Worm (Caenorhabditis elegans) whole organism, L1 larva: ENCODE results near the gene flp-23.

Source experiments
- C04F5.9 ChIP-seq: sonication (generic microtip); optimal IDR thresholded peaks from 2 replicates; lab custom pipeline; 2016; ENCODE audit warnings: missing genetic modification characterization, missing compliant biosample characterization
- C34B4.2 ChIP-seq: sonication (generic microtip); optimal IDR thresholded peaks from 2 replicates; lab custom pipeline; 2017; ENCODE audit warnings: mild to moderate bottlenecking, missing genetic modification characterization, missing compliant biosample characterization
- Y116A8C.19 ChIP-seq: sonication (generic microtip); optimal IDR thresholded peaks from 2 replicates; lab custom pipeline; 2016; ENCODE audit warnings: missing compliant biosample characterization, missing genetic modification characterization, borderline replicate concordance
- aha-1 ChIP-seq: fragments of 150-350 bp; optimal IDR thresholded peaks from 2 replicates; lab custom pipeline; 2014; ENCODE audit warnings: missing biosample characterization, missing genetic modification characterization
- blmp-1 ChIP-seq: fragments of 150-350 bp; optimal IDR thresholded peaks from 2 replicates; lab custom pipeline; 2014; ENCODE audit warnings: missing biosample characterization, missing genetic modification characterization
- ceh-63 ChIP-seq: fragments of 200-800 bp; sonication (Bioruptor generic); optimal IDR thresholded peaks from 2 replicates; lab custom pipeline; 2018; ENCODE audit warnings: mild to moderate bottlenecking, missing genetic modification characterization, missing compliant biosample characterization
- ceh-82 ChIP-seq, 3 experiments: fragments of 150-350 bp in 1 of 3; sonication (generic microtip) in 2 of 3; optimal IDR thresholded peaks; 2 replicates each; lab custom pipeline; 2014 to 2017; ENCODE audit warnings: missing biosample characterization in 3 of 3, missing genetic modification characterization in 3 of 3
- ceh-90 ChIP-seq: sonication (generic microtip); optimal IDR thresholded peaks from 2 replicates; lab custom pipeline; 2016; ENCODE audit warnings: missing genetic modification characterization, missing compliant biosample characterization
- dpl-1 ChIP-seq, 3 experiments: fragments of 150-350 bp in 2 of 3; sonication (generic microtip) in 1 of 3; optimal IDR thresholded peaks; 2 replicates each; lab custom pipeline; 2014 to 2017; ENCODE audit warnings: missing biosample characterization in 3 of 3, missing genetic modification characterization in 3 of 3, missing genetic modification reagents in 3 of 3
- dsc-1 ChIP-seq: sonication (generic microtip); optimal IDR thresholded peaks from 2 replicates; lab custom pipeline; 2016; ENCODE audit warnings: mild to moderate bottlenecking, missing genetic modification characterization, missing compliant biosample characterization
- efl-1 ChIP-seq, 4 experiments: fragments of 150-350 bp; optimal IDR thresholded peaks in 3 of 4; peaks in 1 of 4; 1 replicate in 1 of 4; 2 replicates in 3 of 4; lab custom pipeline; 2014; ENCODE audit warnings: missing biosample characterization in 2 of 4, missing genetic modification characterization in 2 of 4, missing genetic modification reagents in 2 of 4
- efl-3 ChIP-seq: fragments of 200-800 bp; sonication (Bioruptor generic); optimal IDR thresholded peaks from 2 replicates; lab custom pipeline; 2018; ENCODE audit warnings: mild to moderate bottlenecking, missing genetic modification characterization, missing compliant biosample characterization
- egl-13 ChIP-seq: sonication (generic microtip); optimal IDR thresholded peaks from 2 replicates; lab custom pipeline; 2016; ENCODE audit warnings: missing genotype, missing genetic modification reagents, missing genetic modification characterization, missing compliant biosample characterization
- egl-27 ChIP-seq, 2 experiments: fragments of 150-350 bp in 1 of 2; sonication (generic microtip); optimal IDR thresholded peaks; 3 replicates each; lab custom pipeline; 2017 to 2018; ENCODE audit warnings: missing biosample characterization in 2 of 2, missing genetic modification characterization in 2 of 2, missing genetic modification reagents in 2 of 2
- elt-3 ChIP-seq, 6 experiments: fragments of 150-350 bp in 1 of 6; sonication (generic microtip); optimal IDR thresholded peaks; 2 replicates each; lab custom pipeline; 2017 to 2018; ENCODE audit warnings: missing biosample characterization in 6 of 6, missing genetic modification characterization in 6 of 6, inconsistent platforms in 1 of 6
- ets-5 ChIP-seq: fragments of 200-800 bp; sonication (Bioruptor generic); IDR thresholded peaks from 2 replicates; pipeline ENCODE4 v1.3.6; 2022; ENCODE audit warnings: missing genetic modification characterization, missing compliant biosample characterization
- fkh-10 ChIP-seq: sonication (generic microtip); optimal IDR thresholded peaks from 2 replicates; lab custom pipeline; 2017; ENCODE audit warnings: missing biosample characterization, missing genetic modification reagents, missing genetic modification characterization
- fkh-4 ChIP-seq: sonication (generic microtip); optimal IDR thresholded peaks from 2 replicates; lab custom pipeline; 2016; ENCODE audit warnings: missing compliant biosample characterization, missing genetic modification characterization, borderline replicate concordance
- hlh-4 ChIP-seq: sonication (generic microtip); optimal IDR thresholded peaks from 2 replicates; lab custom pipeline; 2016; ENCODE audit warnings: mild to moderate bottlenecking, missing genetic modification characterization, missing compliant biosample characterization
- irx-1 ChIP-seq: sonication (generic microtip); optimal IDR thresholded peaks from 2 replicates; lab custom pipeline; 2016; ENCODE audit warnings: missing genetic modification characterization, missing compliant biosample characterization
- jun-1 ChIP-seq: fragments of 150-350 bp; optimal IDR thresholded peaks from 2 replicates; lab custom pipeline; 2014; ENCODE audit warnings: missing biosample characterization, missing genetic modification reagents, missing genetic modification characterization
- lin-35 ChIP-seq, 2 experiments: fragments of 150-350 bp; optimal IDR thresholded peaks; 2 replicates each; lab custom pipeline; 2014; ENCODE audit warnings: missing biosample characterization in 2 of 2, missing genetic modification characterization in 2 of 2, missing genetic modification reagents in 2 of 2
- lin-39 ChIP-seq: fragments of 150-350 bp; optimal IDR thresholded peaks from 2 replicates; lab custom pipeline; 2014; ENCODE audit warnings: missing biosample characterization, missing genetic modification reagents, missing genetic modification characterization
- lir-3 ChIP-seq: sonication (generic microtip); optimal IDR thresholded peaks from 2 replicates; lab custom pipeline; 2016; ENCODE audit warnings: mild to moderate bottlenecking, missing genetic modification characterization, moderate library complexity, missing compliant biosample characterization; ENCODE audit not compliant: poor library complexity
- mab-9 ChIP-seq: fragments of 200-800 bp; sonication (Bioruptor generic); IDR thresholded peaks from 2 replicates; pipeline ENCODE4 v1.3.6; 2022; ENCODE audit warnings: missing genetic modification reagents, missing genetic modification characterization, missing compliant biosample characterization
- mdl-1 ChIP-seq, 2 experiments: fragments of 150-350 bp; optimal IDR thresholded peaks; 2 replicates each; lab custom pipeline; 2014 to 2017; ENCODE audit warnings: missing biosample characterization in 2 of 2, missing genetic modification characterization in 2 of 2, inconsistent platforms in 1 of 2
- nhr-11 ChIP-seq: fragments of 150-350 bp; optimal IDR thresholded peaks from 2 replicates; lab custom pipeline; 2014; ENCODE audit warnings: missing biosample characterization, missing genetic modification characterization
- nhr-12 ChIP-seq: sonication (generic microtip); optimal IDR thresholded peaks from 2 replicates; lab custom pipeline; 2017; ENCODE audit warnings: missing biosample characterization, missing genetic modification characterization
- nhr-20 ChIP-seq: sonication (generic microtip); optimal IDR thresholded peaks from 2 replicates; lab custom pipeline; 2016; ENCODE audit warnings: mild to moderate bottlenecking, missing genetic modification characterization, missing compliant biosample characterization
- nhr-237 ChIP-seq: fragments of 150-350 bp; optimal IDR thresholded peaks from 2 replicates; lab custom pipeline; 2014; ENCODE audit warnings: missing biosample characterization, missing genetic modification characterization
- nhr-28 ChIP-seq: fragments of 150-350 bp; optimal IDR thresholded peaks from 2 replicates; lab custom pipeline; 2014; ENCODE audit warnings: missing biosample characterization, missing genetic modification characterization
- nhr-47 ChIP-seq: sonication (generic microtip); optimal IDR thresholded peaks from 2 replicates; lab custom pipeline; 2016; ENCODE audit warnings: mild to moderate bottlenecking, missing genetic modification characterization, moderate library complexity, missing compliant biosample characterization
- nhr-71 ChIP-seq: sonication (generic microtip); optimal IDR thresholded peaks from 2 replicates; lab custom pipeline; 2016; ENCODE audit warnings: mild to moderate bottlenecking, missing genetic modification characterization, moderate library complexity, missing compliant biosample characterization
- nhr-76 ChIP-seq: sonication (generic microtip); optimal IDR thresholded peaks from 2 replicates; lab custom pipeline; 2017; ENCODE audit warnings: missing biosample characterization, missing genetic modification characterization
- nhr-77 ChIP-seq: fragments of 150-350 bp; optimal IDR thresholded peaks from 2 replicates; lab custom pipeline; 2014; ENCODE audit warnings: missing biosample characterization, missing genetic modification characterization
- nhr-85 ChIP-seq: sonication (generic microtip); peaks from one replicate; lab custom pipeline; 2016; ENCODE audit warnings: missing genetic modification characterization, inconsistent platforms, missing compliant biosample characterization
- nhr-90 ChIP-seq: sonication (generic microtip); optimal IDR thresholded peaks from 2 replicates; lab custom pipeline; 2016; ENCODE audit warnings: mild to moderate bottlenecking, missing genetic modification characterization, missing compliant biosample characterization; ENCODE audit not compliant: poor library complexity
- pax-3 ChIP-seq: fragments of 200-800 bp; sonication (Bioruptor generic); optimal IDR thresholded peaks from 2 replicates; lab custom pipeline; 2018; ENCODE audit warnings: mild to moderate bottlenecking, missing genetic modification characterization, moderate library complexity, missing compliant biosample characterization
- pqm-1 ChIP-seq: sonication (generic microtip); optimal IDR thresholded peaks from 3 replicates; lab custom pipeline; 2017; ENCODE audit warnings: missing biosample characterization, missing genetic modification characterization
- snpc-4 ChIP-seq: fragments of 150-350 bp; optimal IDR thresholded peaks from 2 replicates; lab custom pipeline; 2014; ENCODE audit warnings: missing biosample characterization, missing genetic modification characterization
- sptf-1 ChIP-seq: fragments of 150-350 bp; optimal IDR thresholded peaks from 2 replicates; lab custom pipeline; 2014; ENCODE audit warnings: missing biosample characterization, missing genetic modification characterization
- sup-37 ChIP-seq: fragments of 200-800 bp; sonication (Bioruptor generic); optimal IDR thresholded peaks from 2 replicates; lab custom pipeline; 2018; ENCODE audit warnings: mild to moderate bottlenecking, missing genetic modification characterization, missing compliant biosample characterization
- tbx-2 ChIP-seq: sonication (generic microtip); optimal IDR thresholded peaks from 2 replicates; lab custom pipeline; 2016; ENCODE audit warnings: missing genetic modification characterization, missing compliant biosample characterization
- tlp-1 ChIP-seq: fragments of 150-350 bp; optimal IDR thresholded peaks from 2 replicates; lab custom pipeline; 2014; ENCODE audit warnings: missing biosample characterization, missing genetic modification characterization
- unc-30 ChIP-seq: sonication (generic microtip); optimal IDR thresholded peaks from 2 replicates; lab custom pipeline; 2017; ENCODE audit warnings: missing biosample characterization, missing genetic modification characterization
- unc-98 ChIP-seq: fragments of 200-800 bp; sonication (Bioruptor generic); IDR thresholded peaks from 2 replicates; pipeline ENCODE4 v1.3.6; 2022; ENCODE audit warnings: missing genetic modification characterization, missing compliant biosample characterization
- xbp-1 ChIP-seq: sonication (generic microtip); optimal IDR thresholded peaks from 2 replicates; lab custom pipeline; 2016; ENCODE audit warnings: missing genetic modification characterization, missing compliant biosample characterization
- ztf-4 ChIP-seq: fragments of 150-350 bp; optimal IDR thresholded peaks from 2 replicates; lab custom pipeline; 2014; ENCODE audit warnings: missing biosample characterization, missing genetic modification characterization

The flp-23 gene

ce11 chrIII:8657676-8658366, 7.3 kb downstream of the flp-23 start:
- TF ChIP-seq aha-1 (tag; lab: Kevin White, UChicago) (no peak), efl-1 (optimal IDR thresholded peaks at IDR 0.05; lab: Kevin White, UChicago) (no peak), efl-1 (GFP tag; optimal IDR thresholded peaks at IDR 0.05 in 1 of 2; lab: Kevin White, UChicago) (peak in 1 of 2 experiments; percentile 92)

- TF ChIP-seq C04F5.9 (tag; lab: Kevin White, UChicago) (peak; percentile 71), egl-27 (tag; optimal IDR thresholded peaks at IDR 0.05; lab: Kevin White, UChicago) (peak; percentile 49 to 55), Y116A8C.19 (tag; lab: Kevin White, UChicago) (no peak), pqm-1 (no peak), dsc-1 (tag; lab: Kevin White, UChicago) (peak; percentile 87), hlh-4 (tag; lab: Kevin White, UChicago) (no peak), aha-1 (tag; lab: Kevin White, UChicago) (peak; percentile 34), xbp-1 (tag; lab: Kevin White, UChicago) (peak; percentile 88), snpc-4 (tag; lab: Kevin White, UChicago) (peak; percentile 76), nhr-77 (tag; lab: Kevin White, UChicago) (peak; percentile 89), nhr-20 (peak; percentile 98), tbx-2 (tag; lab: Kevin White, UChicago) (peak; percentile 91), unc-98 (GFP tag; lab: Robert Waterston, UW) (peak; percentile 44), nhr-28 (no peak), lir-3 (peak; percentile 73), mdl-1 (tag; optimal IDR thresholded peaks at IDR 0.05; lab: Kevin White, UChicago) (peak in 1 of 2 experiments; percentile 95), fkh-10 (no peak), ets-5 (GFP tag; lab: Robert Waterston, UW) (no peak), jun-1 (tag; lab: Kevin White, UChicago) (peak; percentile 69), egl-13 (tag; lab: Kevin White, UChicago) (peak; percentile 73), tlp-1 (tag; lab: Kevin White, UChicago) (no peak), ceh-82 (tag; optimal IDR thresholded peaks at IDR 0.05; lab: Kevin White, UChicago) (peak; percentile 24 to 56 (median 47)), unc-30 (no peak), nhr-12 (tag; lab: Kevin White, UChicago) (no peak), mab-9 (GFP tag; lab: Robert Waterston, UW) (peak; percentile 62; the same call in 1 of the 2 replicates), ceh-90 (tag; lab: Kevin White, UChicago) (no peak), efl-1 (optimal IDR thresholded peaks at IDR 0.05; lab: Kevin White, UChicago) (peak; percentile 57 to 65), efl-1 (GFP tag; optimal IDR thresholded peaks at IDR 0.05 in 1 of 2; lab: Kevin White, UChicago) (peak; percentile 47 to 95), lin-39 (peak; percentile 32), nhr-85 (tag; lab: Kevin White, UChicago) (peak; percentile 99), ceh-63 (no peak), nhr-71 (peak; percentile 99), nhr-11 (tag; lab: Kevin White, UChicago) (no peak), fkh-4 (tag; lab: Kevin White, UChicago) (no peak), nhr-237 (peak; percentile 66), nhr-90 (peak; percentile 96), lin-35 (GFP tag; optimal IDR thresholded peaks at IDR 0.05; lab: Kevin White, UChicago) (peak; percentile 67 to 85), blmp-1 (tag; lab: Kevin White, UChicago) (peak; percentile 88), nhr-47 (peak; percentile 87), irx-1 (tag; lab: Kevin White, UChicago) (peak; percentile 83), sptf-1 (no peak), C34B4.2 (tag; lab: Kevin White, UChicago) (peak; percentile 85), sup-37 (GFP tag; lab: Kevin White, UChicago) (peak; percentile 18), efl-3 (GFP tag; lab: Kevin White, UChicago) (no peak), pax-3 (tag; lab: Kevin White, UChicago) (no peak), ztf-4 (peak; percentile 89), elt-3 (tag; optimal IDR thresholded peaks at IDR 0.05; lab: Kevin White, UChicago) (peak in 5 of 6 experiments; percentile 63 to 95 (median 91)), dpl-1 (GFP tag; optimal IDR thresholded peaks at IDR 0.05; lab: Kevin White, UChicago) (peak; percentile 38 to 68 (median 57)), nhr-76 (tag; lab: Kevin White, UChicago) (no peak)
Observed at ce11 chrIII:8658367-8658761, 7.8 kb downstream of the flp-23 start.
